Worm (Caenorhabditis elegans) whole organism, early embryonic: Measurements from ENCODE around the gene srt-34.

Experiments
- B0310.2 ChIP-seq: sonication (generic microtip); optimal IDR thresholded peaks from 2 replicates; lab custom pipeline; 2016; ENCODE audit warnings: mild to moderate bottlenecking, missing genetic modification characterization, missing compliant biosample characterization
- F13C5.2 ChIP-seq: sonication (generic microtip); optimal IDR thresholded peaks from 2 replicates; lab custom pipeline; 2017; ENCODE audit warnings: mild to moderate bottlenecking, missing genetic modification characterization, inconsistent platforms, missing compliant biosample characterization
- aly-1 ChIP-seq: sonication (generic microtip); optimal IDR thresholded peaks from 2 replicates; lab custom pipeline; 2016; ENCODE audit warnings: missing genetic modification characterization, missing compliant biosample characterization
- ama-1 ChIP-seq: fragments of 150-350 bp; optimal IDR thresholded peaks from 2 replicates; lab custom pipeline; 2014
- ceh-13 ChIP-seq: fragments of 200-800 bp; sonication (Bioruptor generic); optimal IDR thresholded peaks from 2 replicates; lab custom pipeline; 2018; ENCODE audit warnings: mild to moderate bottlenecking, missing genetic modification characterization, missing compliant biosample characterization
- ets-7 ChIP-seq: sonication (generic microtip); optimal IDR thresholded peaks from 2 replicates; lab custom pipeline; 2016; ENCODE audit warnings: missing genotype, missing genetic modification characterization, missing compliant biosample characterization
- hmbx-1 ChIP-seq: sonication (generic microtip); optimal IDR thresholded peaks from 2 replicates; lab custom pipeline; 2016; ENCODE audit warnings: mild to moderate bottlenecking, missing genetic modification characterization, missing compliant biosample characterization
- hnd-1 ChIP-seq: sonication (generic microtip); optimal IDR thresholded peaks from 2 replicates; lab custom pipeline; 2016; ENCODE audit warnings: missing genetic modification characterization, missing compliant biosample characterization

DNA sequence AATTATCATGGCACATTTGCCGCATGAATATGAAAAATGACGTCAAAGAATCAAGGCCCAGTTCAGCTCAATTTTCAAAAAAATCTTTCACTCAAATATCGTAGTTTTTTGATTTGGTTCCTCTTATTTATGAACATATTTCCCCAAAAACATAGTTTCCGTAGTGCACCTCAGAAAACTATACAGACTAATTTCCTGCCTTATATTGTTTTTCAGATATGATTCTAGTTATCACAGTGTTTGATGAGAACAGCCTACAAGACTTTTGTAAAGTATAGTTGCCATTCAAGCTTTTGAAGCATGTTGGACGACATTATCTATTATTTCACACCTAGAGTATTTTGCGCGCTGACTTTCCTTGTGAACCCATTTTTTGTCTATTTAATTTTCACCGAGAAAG, 14.6 kb upstream of the srt-34 start, which contains the start of gene srj-50:
- TF ChIP-seq aly-1 (tag; lab: Kevin White, UChicago) (no peak), ama-1 (lab: Kevin White, UChicago) (no peak), B0310.2 (tag; lab: Kevin White, UChicago) (no peak), hnd-1 (no peak), ets-7 (tag; lab: Kevin White, UChicago) (no peak), F13C5.2 (tag; lab: Kevin White, UChicago) (no peak), ceh-13 (no peak), hmbx-1 (tag; lab: Kevin White, UChicago) (no peak)
